Fruit fly (Drosophila melanogaster): ENCODE data around the gene CG32152.

The CG32152 gene

dm6 chr3L:16173818-16174601, 30.2 kb upstream of the CG32152 start (continued):
- TF ChIP-seq CG4282 (GFP tag; optimal IDR thresholded peaks at IDR 0.05) (no peak), Ptx1 (GFP tag; IDR thresholded peaks at IDR 0.05) (no peak)

DNA sequence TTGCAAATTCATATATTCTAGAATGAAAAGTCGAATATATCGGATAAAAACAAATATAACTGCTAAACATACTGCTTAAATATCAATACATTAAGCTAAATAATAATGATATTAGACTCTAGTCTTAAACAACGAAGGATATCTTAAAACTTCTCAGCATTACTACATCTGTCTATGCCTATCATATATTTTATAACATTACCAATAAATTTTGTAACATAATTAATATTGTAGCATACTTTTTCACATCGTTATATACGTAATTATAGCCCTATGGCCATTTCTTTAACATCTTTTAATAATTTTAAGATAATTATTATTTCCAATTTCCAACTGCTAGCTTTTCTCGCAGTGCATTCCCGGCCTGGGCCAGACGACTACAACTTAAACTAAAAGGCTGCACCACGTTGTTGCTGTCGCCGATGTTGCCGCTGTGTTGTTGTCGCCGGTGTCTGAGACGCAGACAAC, 29.0 kb upstream of the CG32152 start:
- TF ChIP-seq CG17359 (tag; optimal IDR thresholded peaks at IDR 0.05) = peak; percentile 31
- peak; percentile 11 for TF ChIP-seq lab (GFP tag; optimal IDR thresholded peaks at IDR 0.05)
- TF ChIP-seq Hsf (GFP tag; optimal IDR thresholded peaks at IDR 0.05) = no peak
- TF ChIP-seq CG7556 (GFP tag; optimal IDR thresholded peaks at IDR 0.05) = peak; percentile 83
- peak; percentile 70 for TF ChIP-seq nmo (GFP tag; optimal IDR thresholded peaks at IDR 0.05)
- TF ChIP-seq CG1529 (GFP tag; optimal IDR thresholded peaks at IDR 0.05) = peak; percentile 32
- peak; percentile 68 for TF ChIP-seq CoRest (tag; optimal IDR thresholded peaks at IDR 0.05)
- TF ChIP-seq bigmax (GFP tag; optimal IDR thresholded peaks at IDR 0.05) = no peak
- TF ChIP-seq ewg (GFP tag; optimal IDR thresholded peaks at IDR 0.05) = peak; percentile 3
- TF ChIP-seq inv (GFP tag; IDR thresholded peaks at IDR 0.05; ENCODE audit: partially characterized antibody) = no peak
- peak; percentile 61 for TF ChIP-seq CG7839 (tag; optimal IDR thresholded peaks at IDR 0.05)
- TF ChIP-seq CG4424 (GFP tag; optimal IDR thresholded peaks at IDR 0.05) = peak; percentile 40
- no peak for TF ChIP-seq Atf6 (GFP tag; IDR thresholded peaks at IDR 0.05)
- TF ChIP-seq PHDP (tag; optimal IDR thresholded peaks at IDR 0.05) = peak; percentile 7
- peak; percentile 24 for TF ChIP-seq bcd (GFP tag; optimal IDR thresholded peaks at IDR 0.05)
- no peak for TF ChIP-seq CG7372 (GFP tag; IDR thresholded peaks at IDR 0.05)
- TF ChIP-seq trem (tag; optimal IDR thresholded peaks at IDR 0.05) = peak; percentile 13
- TF ChIP-seq HHEX (GFP tag; optimal IDR thresholded peaks at IDR 0.05) = no peak
- TF ChIP-seq Nf-YC (tag; optimal IDR thresholded peaks at IDR 0.05) = peak; percentile 6
- peak; percentile 23 for TF ChIP-seq CG8388 (GFP tag; optimal IDR thresholded peaks at IDR 0.05)
- no peak for TF ChIP-seq CG3163 (GFP tag; optimal IDR thresholded peaks at IDR 0.05)
- TF ChIP-seq sc (optimal IDR thresholded peaks at IDR 0.05) = no peak
- peak; percentile 33 for TF ChIP-seq sc (GFP tag; optimal IDR thresholded peaks at IDR 0.05)
- TF ChIP-seq sens (GFP tag) = peak; percentile 35
- TF ChIP-seq CG33557 (GFP tag; optimal IDR thresholded peaks at IDR 0.05) = peak; percentile 8
- TF ChIP-seq CG10431 (GFP tag; optimal IDR thresholded peaks at IDR 0.05) = no peak
- peak; percentile 52 for TF ChIP-seq CG12391 (tag; optimal IDR thresholded peaks at IDR 0.05)
- TF ChIP-seq D19A (tag; optimal IDR thresholded peaks at IDR 0.05) = peak; percentile 21
- TF ChIP-seq CG31441 (GFP tag; IDR thresholded peaks at IDR 0.05) = peak; percentile 54; the same call in 1 of the 2 replicates
- no peak for TF ChIP-seq cas (GFP tag; IDR thresholded peaks at IDR 0.05)
- TF ChIP-seq grau (tag; optimal IDR thresholded peaks at IDR 0.05) = peak; percentile 59
- TF ChIP-seq CG3726 (GFP tag; IDR thresholded peaks at IDR 0.05) = no peak
- TF ChIP-seq Spps (tag; optimal IDR thresholded peaks at IDR 0.05) = no peak
- TF ChIP-seq CG17361 (GFP tag; IDR thresholded peaks at IDR 0.05) = peak; percentile 80
- TF ChIP-seq CG2712 (tag; optimal IDR thresholded peaks at IDR 0.05) = peak; percentile 56
- peak; percentile 59 for TF ChIP-seq tio (GFP tag; optimal IDR thresholded peaks at IDR 0.05)
- peak; percentile 37 for TF ChIP-seq CG18619 (GFP tag; optimal IDR thresholded peaks at IDR 0.05)
- peak; percentile 47 for TF ChIP-seq Hmr (GFP tag; optimal IDR thresholded peaks at IDR 0.05)
- TF ChIP-seq CG15269 (tag; optimal IDR thresholded peaks at IDR 0.05) = peak; percentile 51
- peak; percentile 14 for TF ChIP-seq CG11723 (GFP tag; optimal IDR thresholded peaks at IDR 0.05)
- TF ChIP-seq gt (GFP tag; IDR thresholded peaks at IDR 0.05) = no peak
- TF ChIP-seq gem (tag; optimal IDR thresholded peaks at IDR 0.05) = peak; percentile 67
- peak; percentile 23 for TF ChIP-seq corto (GFP tag; optimal IDR thresholded peaks at IDR 0.05)
- no peak for TF ChIP-seq fd102C (GFP tag; optimal IDR thresholded peaks at IDR 0.05)
- peak in 1 of 3 experiments; percentile 63 for TF ChIP-seq lola (GFP tag; optimal IDR thresholded peaks at IDR 0.05)
